Worm (Caenorhabditis elegans): Measurements from ENCODE around the gene srh-287.

- no peak for TF ChIP-seq nhr-76 (tag; optimal IDR thresholded peaks at IDR 0.05)
- no peak for TF ChIP-seq ceh-82 (tag; optimal IDR thresholded peaks at IDR 0.05)
- no peak for TF ChIP-seq skn-1 (tag; optimal IDR thresholded peaks at IDR 0.05)
- no peak for TF ChIP-seq hlh-11 (tag; optimal IDR thresholded peaks at IDR 0.05)
- TF ChIP-seq lin-39 (tag; optimal IDR thresholded peaks at IDR 0.05), result no peak
Measured at ce11 chrV:17845370-17845967, 44.8 kb downstream of the srh-287 start.
